Worm (Caenorhabditis elegans): ENCODE measurements around the gene C05D9.4.

- TF ChIP-seq T23F11.4 (GFP tag; optimal IDR thresholded peaks at IDR 0.05) (no peak), ceh-9 (tag; optimal IDR thresholded peaks at IDR 0.05) (no peak), pax-1 (tag; optimal IDR thresholded peaks at IDR 0.05) (no peak), dve-1 (tag; optimal IDR thresholded peaks at IDR 0.05) (no peak), pag-3 (tag; optimal IDR thresholded peaks at IDR 0.05; ENCODE audit: borderline replicate concordance) (no peak), gmeb-2 (tag; optimal IDR thresholded peaks at IDR 0.05) (no peak), fax-1 (tag; optimal IDR thresholded peaks at IDR 0.05) (no peak), ets-4 (tag; optimal IDR thresholded peaks at IDR 0.05) (no peak), odd-2 (tag; optimal IDR thresholded peaks at IDR 0.05) (no peak), dmd-4 (tag; optimal IDR thresholded peaks at IDR 0.05; ENCODE audit: borderline replicate concordance) (no peak), pha-4 (tag; optimal IDR thresholded peaks at IDR 0.05) (no peak), rnt-1 (tag; optimal IDR thresholded peaks at IDR 0.05) (no peak), npax-4 (tag; optimal IDR thresholded peaks at IDR 0.05) (no peak), ceh-19 (GFP tag; optimal IDR thresholded peaks at IDR 0.05) (no peak)
These were observed 2.9 kb downstream of the C05D9.4 start for ce11 chrX:1110723-1111122.

All from whole organism, late embryonic.